Worm (Caenorhabditis elegans) whole organism, mixed stage, embryonic: ENCODE results near the gene hrg-3.

Experiments
- ceh-83 ChIP-seq: fragments of 200-800 bp; sonication (Bioruptor generic); optimal IDR thresholded peaks from 2 replicates; lab custom pipeline; 2018; ENCODE audit warnings: mild to moderate bottlenecking, missing genetic modification characterization, missing compliant biosample characterization
- elt-3 ChIP-seq: fragments of 150-350 bp; optimal IDR thresholded peaks from 2 replicates; lab custom pipeline; 2014; ENCODE audit warnings: missing biosample characterization, missing genetic modification characterization
- lsy-2 ChIP-seq: fragments of 150-350 bp; optimal IDR thresholded peaks from 2 replicates; lab custom pipeline; 2014; ENCODE audit warnings: missing biosample characterization, missing genetic modification characterization
- mep-1 ChIP-seq: fragments of 150-350 bp; optimal IDR thresholded peaks from 2 replicates; lab custom pipeline; 2017; ENCODE audit warnings: missing biosample characterization, missing genetic modification reagents, missing genetic modification characterization, inconsistent platforms
- mls-2 ChIP-seq: sonication (generic microtip); optimal IDR thresholded peaks from 2 replicates; lab custom pipeline; 2016; ENCODE audit warnings: mild to moderate bottlenecking, missing genetic modification characterization, moderate library complexity, missing compliant biosample characterization
- nhr-28 ChIP-seq: fragments of 150-350 bp; optimal IDR thresholded peaks from 2 replicates; lab custom pipeline; 2014; ENCODE audit warnings: missing biosample characterization, missing genetic modification characterization
- nhr-76 ChIP-seq: sonication (generic microtip); optimal IDR thresholded peaks from 2 replicates; lab custom pipeline; 2017; ENCODE audit warnings: missing biosample characterization, missing genetic modification characterization
- sem-2 ChIP-seq: fragments of 200-800 bp; sonication (Bioruptor generic); optimal IDR thresholded peaks from 2 replicates; lab custom pipeline; 2018; ENCODE audit warnings: mild to moderate bottlenecking, missing genetic modification characterization, missing compliant biosample characterization
- snpc-4 ChIP-seq: fragments of 150-350 bp; optimal IDR thresholded peaks from 2 replicates; lab custom pipeline; 2014; ENCODE audit warnings: missing biosample characterization, missing genetic modification characterization
- tbx-8 ChIP-seq: fragments of 200-800 bp; sonication (Bioruptor generic); optimal IDR thresholded peaks from 2 replicates; lab custom pipeline; 2018; ENCODE audit warnings: mild to moderate bottlenecking, missing genetic modification characterization, moderate library complexity, missing compliant biosample characterization
- unc-39 ChIP-seq: fragments of 150-350 bp; optimal IDR thresholded peaks from 2 replicates; lab custom pipeline; 2014; ENCODE audit warnings: missing biosample characterization, missing genetic modification characterization

ce11 chrV:9753554-9753953 is 2.7 kb upstream of the hrg-3 start:
- no peak for TF ChIP-seq unc-39 (tag; lab: Kevin White, UChicago)
- no peak for TF ChIP-seq sem-2 (GFP tag; lab: Kevin White, UChicago)
- no peak for TF ChIP-seq mls-2 (tag; lab: Kevin White, UChicago)
- TF ChIP-seq tbx-8 (GFP tag; lab: Kevin White, UChicago) = no peak
- no peak for TF ChIP-seq nhr-28 (tag; lab: Kevin White, UChicago)
- TF ChIP-seq mep-1 (tag; lab: Kevin White, UChicago) = no peak
- TF ChIP-seq lsy-2 (tag; lab: Kevin White, UChicago) = no peak
- TF ChIP-seq ceh-83 (GFP tag; lab: Kevin White, UChicago) = no peak
- no peak for TF ChIP-seq elt-3 (tag; lab: Kevin White, UChicago)
- TF ChIP-seq snpc-4 (tag; lab: Kevin White, UChicago) = no peak
- TF ChIP-seq nhr-76 = no peak
